Worm (Caenorhabditis elegans): ENCODE measurements around the gene ZC443.3.

ce11 chrV:12824777-12825176, 10.9 kb upstream of the ZC443.3 start, which contains the start of gene ugt-16:
- TF ChIP-seq dve-1 (tag; optimal IDR thresholded peaks at IDR 0.05), result no peak
- TF ChIP-seq sdc-2 (tag; optimal IDR thresholded peaks at IDR 0.05), result no peak
- no peak for TF ChIP-seq sox-4 (tag; optimal IDR thresholded peaks at IDR 0.05)
- TF ChIP-seq dmd-4 (tag; optimal IDR thresholded peaks at IDR 0.05; ENCODE audit: borderline replicate concordance), result no peak
- TF ChIP-seq pag-3 (tag; optimal IDR thresholded peaks at IDR 0.05; ENCODE audit: borderline replicate concordance), result no peak
- TF ChIP-seq nhr-11 (tag; optimal IDR thresholded peaks at IDR 0.05), result no peak
- TF ChIP-seq fkh-10 (GFP tag; optimal IDR thresholded peaks at IDR 0.05), result no peak
- no peak for TF ChIP-seq F13H6.1 (tag; optimal IDR thresholded peaks at IDR 0.05)
- no peak for TF ChIP-seq ama-1 (optimal IDR thresholded peaks at IDR 0.05)
- TF ChIP-seq ceh-48 (tag; optimal IDR thresholded peaks at IDR 0.05), result no peak
- TF ChIP-seq ets-4 (tag; optimal IDR thresholded peaks at IDR 0.05), result no peak
- TF ChIP-seq T23F11.4 (GFP tag; optimal IDR thresholded peaks at IDR 0.05), result no peak
- no peak for TF ChIP-seq tbx-7 (tag; optimal IDR thresholded peaks at IDR 0.05)
- TF ChIP-seq C38D4.7 (GFP tag; optimal IDR thresholded peaks at IDR 0.05), result no peak

Data from whole organism, late embryonic.